Worm (Caenorhabditis elegans) whole organism, L4 larva: Measurements from ENCODE around the gene C07D10.6.

Experiments
- D1046.2 ChIP-seq: fragments of 200-800 bp; sonication (Bioruptor generic); IDR thresholded peaks from 2 replicates; pipeline ENCODE4 v1.3.6; 2022; ENCODE audit warnings: missing genetic modification characterization, missing compliant biosample characterization
- T20F7.1 ChIP-seq: fragments of 200-800 bp; sonication (Bioruptor generic); optimal IDR thresholded peaks from 2 replicates; lab custom pipeline; 2018; ENCODE audit warnings: mild to moderate bottlenecking, missing genetic modification characterization, missing compliant biosample characterization
- T26A8.4 ChIP-seq: fragments of 200-800 bp; sonication (Bioruptor generic); IDR thresholded peaks from 2 replicates; pipeline ENCODE4 v1.3.6; 2022; ENCODE audit warnings: missing genetic modification characterization, missing compliant biosample characterization
- Y105C5A.15 ChIP-seq: fragments of 200-800 bp; sonication (Bioruptor generic); IDR thresholded peaks from 2 replicates; pipeline ENCODE4 v1.3.6; 2022; ENCODE audit warnings: missing genetic modification characterization, missing compliant biosample characterization
- Y48G9A.11 ChIP-seq: fragments of 200-800 bp; sonication (Bioruptor generic); IDR thresholded peaks from 2 replicates; pipeline ENCODE4 v1.3.6; 2022; ENCODE audit warnings: missing genetic modification reagents, missing genetic modification characterization, missing compliant biosample characterization
- ZK337.2 ChIP-seq: fragments of 200-800 bp; sonication (Bioruptor generic); IDR thresholded peaks from 2 replicates; pipeline ENCODE4 v1.3.6; 2022; ENCODE audit warnings: missing genetic modification reagents, missing genetic modification characterization, missing compliant biosample characterization
- aha-1 ChIP-seq: fragments of 150-350 bp; peaks from one replicate; lab custom pipeline; 2014; ENCODE audit warnings: missing biosample characterization, missing genetic modification characterization
- aly-2 ChIP-seq: sonication (generic microtip); optimal IDR thresholded peaks from 2 replicates; lab custom pipeline; 2018; ENCODE audit warnings: missing biosample characterization, missing genetic modification characterization
- ama-1 ChIP-seq: fragments of 150-350 bp; optimal IDR thresholded peaks from 2 replicates; lab custom pipeline; 2014; ENCODE audit warnings: inconsistent platforms, mixed read lengths
- ceh-28 ChIP-seq: fragments of 150-350 bp; optimal IDR thresholded peaks from 2 replicates; lab custom pipeline; 2014; ENCODE audit warnings: missing biosample characterization, missing genetic modification reagents, missing genetic modification characterization
- ceh-32 ChIP-seq: sonication (generic microtip); optimal IDR thresholded peaks from 2 replicates; lab custom pipeline; 2016; ENCODE audit warnings: mild to moderate bottlenecking, missing genetic modification characterization, missing compliant biosample characterization; ENCODE audit not compliant: poor library complexity
- ceh-62 ChIP-seq: sonication (generic microtip); optimal IDR thresholded peaks from 2 replicates; lab custom pipeline; 2017; ENCODE audit warnings: missing biosample characterization, missing genetic modification characterization
- ces-1 ChIP-seq: fragments of 150-350 bp; sonication (generic microtip); optimal IDR thresholded peaks from 4 replicates; lab custom pipeline; 2014; ENCODE audit warnings: missing biosample characterization, missing genetic modification reagents, missing genetic modification characterization
- daf-12 ChIP-seq: fragments of 150-350 bp; optimal IDR thresholded peaks from 2 replicates; lab custom pipeline; 2014; ENCODE audit warnings: missing biosample characterization, missing genetic modification reagents, missing genetic modification characterization
- daf-16 ChIP-seq, 3 experiments: sonication (generic microtip); optimal IDR thresholded peaks; 2 replicates each; lab custom pipeline; 2016 to 2017; ENCODE audit warnings: missing genetic modification characterization in 3 of 3, missing genetic modification reagents in 3 of 3, mild to moderate bottlenecking in 2 of 3, missing compliant biosample characterization in 2 of 3, missing biosample characterization in 1 of 3, moderate library complexity in 1 of 3
- daf-8 ChIP-seq: fragments of 200-800 bp; sonication (Bioruptor generic); IDR thresholded peaks from 2 replicates; pipeline ENCODE4 v1.3.6; 2022; ENCODE audit warnings: missing genetic modification characterization, missing compliant biosample characterization
- dmd-6 ChIP-seq: fragments of 200-800 bp; sonication (Bioruptor generic); IDR thresholded peaks from 2 replicates; pipeline ENCODE4 v1.3.6; 2022; ENCODE audit warnings: missing genetic modification reagents, missing genetic modification characterization, missing compliant biosample characterization
- dve-1 ChIP-seq: sonication (generic microtip); optimal IDR thresholded peaks from 2 replicates; lab custom pipeline; 2017; ENCODE audit warnings: antibody characterized with exemption, mild to moderate bottlenecking, missing genetic modification characterization, missing compliant biosample characterization; ENCODE audit not compliant: insufficient read depth
- egl-43 ChIP-seq: fragments of 200-800 bp; sonication (Bioruptor generic); IDR thresholded peaks from 2 replicates; pipeline ENCODE4 v1.3.6; 2022; ENCODE audit warnings: missing genetic modification reagents, missing genetic modification characterization, missing compliant biosample characterization
- hif-1 ChIP-seq, 2 experiments: sonication (generic microtip); optimal IDR thresholded peaks; 2 replicates each; lab custom pipeline; 2016 to 2017; ENCODE audit warnings: missing compliant biosample characterization in 2 of 2, missing genetic modification characterization in 2 of 2, missing genetic modification reagents in 2 of 2, missing genotype in 2 of 2, mild to moderate bottlenecking in 1 of 2
- hlh-11 ChIP-seq: fragments of 200-800 bp; sonication (Bioruptor generic); optimal IDR thresholded peaks from 2 replicates; lab custom pipeline; 2018; ENCODE audit warnings: mild to moderate bottlenecking, missing genetic modification characterization, missing compliant biosample characterization
- hlh-30 ChIP-seq: sonication (generic microtip); optimal IDR thresholded peaks from 2 replicates; lab custom pipeline; 2017; ENCODE audit warnings: antibody characterized with exemption, mild to moderate bottlenecking, missing genetic modification characterization, missing compliant biosample characterization; ENCODE audit not compliant: insufficient read depth
- jun-1 ChIP-seq: fragments of 150-350 bp; optimal IDR thresholded peaks from 2 replicates; lab custom pipeline; 2014; ENCODE audit warnings: missing biosample characterization, missing genetic modification reagents, missing genetic modification characterization
- lim-7 ChIP-seq: fragments of 200-800 bp; sonication (Bioruptor generic); IDR thresholded peaks from 2 replicates; pipeline ENCODE4 v1.3.6; 2022; ENCODE audit warnings: missing genetic modification characterization, missing compliant biosample characterization
- lin-1 ChIP-seq: fragments of 200-800 bp; sonication (Bioruptor generic); IDR thresholded peaks from 2 replicates; pipeline ENCODE4 v1.3.6; 2022; ENCODE audit warnings: missing genetic modification reagents, missing genetic modification characterization, missing compliant biosample characterization
- lin-29 ChIP-seq: fragments of 200-800 bp; sonication (Bioruptor generic); IDR thresholded peaks from 2 replicates; pipeline ENCODE4 v1.3.6; 2022; ENCODE audit warnings: missing genetic modification reagents, missing genetic modification characterization, missing compliant biosample characterization
- lin-38 ChIP-seq: fragments of 200-800 bp; sonication (Bioruptor generic); IDR thresholded peaks from 2 replicates; pipeline ENCODE4 v1.3.6; 2022; ENCODE audit warnings: missing genetic modification reagents, missing genetic modification characterization, missing compliant biosample characterization
- lin-39 ChIP-seq: fragments of 150-350 bp; optimal IDR thresholded peaks from 2 replicates; lab custom pipeline; 2014; ENCODE audit warnings: missing biosample characterization, missing genetic modification reagents, missing genetic modification characterization
- lir-3 ChIP-seq: sonication (generic microtip); optimal IDR thresholded peaks from 2 replicates; lab custom pipeline; 2016; ENCODE audit warnings: mild to moderate bottlenecking, missing genetic modification characterization, missing compliant biosample characterization
- madf-9 ChIP-seq: fragments of 200-800 bp; sonication (Bioruptor generic); conservative IDR thresholded peaks from 2 replicates; pipeline ENCODE4 v1.3.6; 2022; ENCODE audit warnings: missing genetic modification reagents, missing genetic modification characterization, missing compliant biosample characterization
- mdt-29 ChIP-seq: fragments of 200-800 bp; sonication (Bioruptor generic); IDR thresholded peaks from 2 replicates; pipeline ENCODE4 v1.3.6; 2022; ENCODE audit warnings: missing genetic modification reagents, missing genetic modification characterization, missing compliant biosample characterization
- mep-1 ChIP-seq: fragments of 150-350 bp; sonication (generic microtip); optimal IDR thresholded peaks from 3 replicates; lab custom pipeline; 2014; ENCODE audit warnings: missing biosample characterization, missing genetic modification characterization
- mxl-2 ChIP-seq: fragments of 200-800 bp; sonication (Bioruptor generic); conservative IDR thresholded peaks from 2 replicates; pipeline ENCODE4 v1.3.6; 2022; ENCODE audit warnings: missing genetic modification reagents, missing genetic modification characterization, missing compliant biosample characterization
- mxl-3 ChIP-seq: fragments of 200-800 bp; sonication (Bioruptor generic); optimal IDR thresholded peaks from 2 replicates; lab custom pipeline; 2018; ENCODE audit warnings: mild to moderate bottlenecking, missing genetic modification characterization, missing compliant biosample characterization
- nhr-102 ChIP-seq: sonication (generic microtip); optimal IDR thresholded peaks from 2 replicates; lab custom pipeline; 2016; ENCODE audit warnings: mild to moderate bottlenecking, missing genetic modification characterization, moderate library complexity, missing compliant biosample characterization
- nhr-237 ChIP-seq: sonication (generic microtip); optimal IDR thresholded peaks from 2 replicates; lab custom pipeline; 2017; ENCODE audit warnings: missing biosample characterization, missing genetic modification characterization
- nhr-28 ChIP-seq: fragments of 150-350 bp; optimal IDR thresholded peaks from 2 replicates; lab custom pipeline; 2014; ENCODE audit warnings: missing biosample characterization, missing genetic modification characterization
- nhr-48 ChIP-seq: sonication (generic microtip); optimal IDR thresholded peaks from 2 replicates; lab custom pipeline; 2016; ENCODE audit warnings: mild to moderate bottlenecking, missing genetic modification characterization, missing compliant biosample characterization
- nhr-6 ChIP-seq: fragments of 150-350 bp; optimal IDR thresholded peaks from 2 replicates; lab custom pipeline; 2014; ENCODE audit warnings: missing biosample characterization, missing genetic modification characterization
- spr-1 ChIP-seq: sonication (generic microtip); optimal IDR thresholded peaks from 2 replicates; lab custom pipeline; 2016; ENCODE audit warnings: mild to moderate bottlenecking, missing genetic modification characterization, missing compliant biosample characterization
- unc-130 ChIP-seq: sonication (generic microtip); optimal IDR thresholded peaks from 2 replicates; lab custom pipeline; 2016; ENCODE audit warnings: missing genetic modification reagents, missing genetic modification characterization, missing compliant biosample characterization
- unc-39 ChIP-seq: sonication (generic microtip); optimal IDR thresholded peaks from 2 replicates; lab custom pipeline; 2017; ENCODE audit warnings: missing biosample characterization, missing genetic modification characterization
- zfp-3 ChIP-seq: fragments of 200-800 bp; sonication (Bioruptor generic); conservative IDR thresholded peaks from 2 replicates; pipeline ENCODE4 v1.3.6; 2022; ENCODE audit warnings: missing genetic modification reagents, missing genetic modification characterization, missing compliant biosample characterization
- ztf-11 ChIP-seq: fragments of 150-350 bp; optimal IDR thresholded peaks from 2 replicates; lab custom pipeline; 2014; ENCODE audit warnings: missing biosample characterization, missing genetic modification characterization

Gene C07D10.6

ce11 chrII:7381142-7381611 is 2.1 kb downstream of the C07D10.6 start, which contains the start of gene C07D10.5:
Gene C07D10.5, plus strand, starts transcription at chrII:7381561.
- TF ChIP-seq daf-12 (tag; lab: Kevin White, UChicago), result no peak
- TF ChIP-seq nhr-48, result no peak
- no peak for TF ChIP-seq ces-1 (GFP tag; lab: Kevin White, UChicago)
- TF ChIP-seq nhr-102 (tag; lab: Kevin White, UChicago), result no peak

DNA sequence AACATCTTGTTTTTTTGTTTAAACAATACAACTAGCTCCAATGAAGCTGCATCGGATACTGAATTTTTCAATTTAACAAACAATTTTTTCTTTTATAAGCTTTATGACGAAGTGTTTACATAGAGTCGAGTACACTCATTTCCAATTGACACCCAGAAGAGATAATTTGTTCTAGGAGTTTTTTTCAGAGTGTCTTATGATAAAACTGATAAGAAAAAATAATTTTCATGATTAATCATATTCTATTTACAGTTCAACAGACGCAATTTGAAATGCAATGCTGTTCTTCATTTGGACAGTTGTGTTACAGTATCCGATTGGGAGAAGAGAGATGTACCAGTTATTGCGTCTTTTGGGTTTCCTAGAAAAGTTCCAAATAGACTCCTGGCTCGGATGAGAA is 2.8 kb downstream of the C07D10.6 start:
- peak; percentile 58 for TF ChIP-seq hlh-11 (tag; lab: Kevin White, UChicago)
- peak; percentile 26 for TF ChIP-seq T20F7.1 (GFP tag; lab: Kevin White, UChicago)
- peak; percentile 77 for TF ChIP-seq dmd-6 (GFP tag; lab: Robert Waterston, UW)
- no peak for TF ChIP-seq daf-16 (GFP tag; optimal IDR thresholded peaks at IDR 0.05; lab: Kevin White, UChicago)
- peak; percentile 91 for TF ChIP-seq daf-16 (tag; optimal IDR thresholded peaks at IDR 0.05; lab: Kevin White, UChicago)
- no peak for TF ChIP-seq lir-3 (tag; lab: Kevin White, UChicago)
- TF ChIP-seq ama-1 (lab: Kevin White, UChicago), result no peak
- TF ChIP-seq nhr-28 (tag; lab: Kevin White, UChicago), result peak; percentile 15
- TF ChIP-seq dve-1 (tag; lab: Kevin White, UChicago), result peak; percentile 71
- TF ChIP-seq daf-12 (tag; lab: Kevin White, UChicago), result no peak
- peak; percentile 11 for TF ChIP-seq hlh-30 (tag; lab: Kevin White, UChicago)
- TF ChIP-seq lin-29 (GFP tag; lab: Robert Waterston, UW), result no peak

- TF ChIP-seq mxl-2 (no peak), aha-1 (tag; lab: Kevin White, UChicago) (peak; percentile 1)
These were observed 6.3 kb downstream of the C07D10.6 start, which contains the start of gene sre-3 for ce11 chrII:7385442-7385841. Gene sre-3, plus strand, starts transcription at chrII:7385742.

ce11 chrII:7390335-7390734 is 11.2 kb downstream of the C07D10.6 start:
- TF ChIP-seq aha-1 (tag; lab: Kevin White, UChicago) (peak; percentile 45), ztf-11 (tag; lab: Kevin White, UChicago) (no peak), T20F7.1 (GFP tag; lab: Kevin White, UChicago) (no peak), lin-39 (tag; lab: Kevin White, UChicago) (no peak), spr-1 (tag; lab: Kevin White, UChicago) (no peak), mxl-3 (GFP tag; lab: Kevin White, UChicago) (peak; percentile 48), egl-43 (GFP tag; lab: Robert Waterston, UW) (no peak), aly-2 (tag; lab: Kevin White, UChicago) (no peak), ZK337.2 (no peak), mdt-29 (no peak), ceh-62 (tag; lab: Kevin White, UChicago) (no peak), madf-9 (GFP tag; lab: Robert Waterston, UW) (no peak), D1046.2 (GFP tag; lab: Robert Waterston, UW) (no peak), nhr-48 (no peak), lin-38 (GFP tag; lab: Robert Waterston, UW) (no peak), zfp-3 (GFP tag; lab: Robert Waterston, UW) (no peak), Y48G9A.11 (GFP tag; lab: Robert Waterston, UW) (no peak), ceh-28 (no peak), mep-1 (tag; lab: Kevin White, UChicago) (no peak), daf-8 (GFP tag; lab: Robert Waterston, UW) (no peak), nhr-6 (tag; lab: Kevin White, UChicago) (no peak), nhr-237 (tag; lab: Kevin White, UChicago) (no peak), unc-39 (no peak), ces-1 (GFP tag; lab: Kevin White, UChicago) (no peak), lin-29 (GFP tag; lab: Robert Waterston, UW) (no peak), lin-1 (GFP tag; lab: Robert Waterston, UW) (no peak), hlh-11 (tag; lab: Kevin White, UChicago) (peak; percentile 35), jun-1 (no peak), hif-1 (tag; optimal IDR thresholded peaks at IDR 0.05; lab: Kevin White, UChicago) (no peak), lim-7 (GFP tag; lab: Robert Waterston, UW) (no peak), daf-12 (tag; lab: Kevin White, UChicago) (no peak), Y105C5A.15 (GFP tag; lab: Robert Waterston, UW) (no peak), T26A8.4 (GFP tag; lab: Robert Waterston, UW) (no peak), ceh-32 (tag; lab: Kevin White, UChicago) (no peak), unc-130 (no peak)
